Fruit fly (Drosophila melanogaster) whole organism, embryonic: Measurements from ENCODE around the gene pyd.

Experiments
- Ada2b ChIP-seq: fragments of 200-800 bp; sonication (Bioruptor generic); IDR thresholded peaks from 2 replicates; pipeline ENCODE4 v1.3.6; 2022; ENCODE audit warnings: missing biosample characterization, missing genetic modification characterization
- CG11093 ChIP-seq: fragments of 200-800 bp; sonication (Bioruptor generic); IDR thresholded peaks from 3 replicates; pipeline ENCODE4 v1.3.6; 2022; ENCODE audit warnings: missing biosample characterization, missing genetic modification characterization
- CG11456 ChIP-seq: fragments of 200-800 bp; sonication (Bioruptor generic); IDR thresholded peaks from 3 replicates; pipeline ENCODE4 v1.3.6; 2022; ENCODE audit warnings: missing biosample characterization, missing genetic modification characterization
- CG1233 ChIP-seq: fragments of 200-800 bp; sonication (Bioruptor generic); optimal IDR thresholded peaks from 4 replicates; lab custom pipeline; 2018; ENCODE audit warnings: missing biosample characterization, mild to moderate bottlenecking, missing genetic modification characterization
- CG12391 ChIP-seq: fragments of 200-800 bp; sonication (Bioruptor generic); optimal IDR thresholded peaks from 3 replicates; lab custom pipeline; 2018; ENCODE audit warnings: missing biosample characterization, mild to moderate bottlenecking, missing genetic modification characterization, moderate library complexity
- CG13123 ChIP-seq: fragments of 200-800 bp; sonication (Bioruptor generic); optimal IDR thresholded peaks from 2 replicates; lab custom pipeline; 2016; ENCODE audit warnings: missing biosample characterization, missing genetic modification characterization
- CG13624 ChIP-seq: fragments of 200-800 bp; sonication (Bioruptor generic); optimal IDR thresholded peaks from 2 replicates; lab custom pipeline; 2016; ENCODE audit warnings: missing biosample characterization, missing genetic modification characterization
- CG14667 ChIP-seq: fragments of 200-800 bp; sonication (Bioruptor generic); IDR thresholded peaks from 2 replicates; pipeline ENCODE4 v1.3.6; 2022; ENCODE audit warnings: missing biosample characterization, missing genetic modification characterization
- CG16815 ChIP-seq: fragments of 200-800 bp; sonication (Bioruptor generic); optimal IDR thresholded peaks from 3 replicates; lab custom pipeline; 2017; ENCODE audit warnings: missing biosample characterization, mild to moderate bottlenecking, missing genetic modification characterization
- CG17359 ChIP-seq: fragments of 200-800 bp; sonication (Bioruptor generic); optimal IDR thresholded peaks from 3 replicates; lab custom pipeline; 2018; ENCODE audit warnings: missing biosample characterization, mild to moderate bottlenecking, missing genetic modification characterization, moderate library complexity
- CG17612 ChIP-seq: fragments of 200-800 bp; sonication (Bioruptor generic); IDR thresholded peaks from 2 replicates; pipeline ENCODE4 v1.3.6; 2022; ENCODE audit warnings: missing biosample characterization, missing genetic modification characterization
- CG2875 ChIP-seq: fragments of 200-800 bp; sonication (Bioruptor generic); optimal IDR thresholded peaks from 2 replicates; lab custom pipeline; 2017; ENCODE audit warnings: missing biosample characterization, mild to moderate bottlenecking, missing genetic modification characterization, missing genetic modification reagents
- CG2889 ChIP-seq: fragments of 200-800 bp; sonication (Bioruptor generic); IDR thresholded peaks from 3 replicates; pipeline ENCODE4 v1.3.6; 2022; ENCODE audit warnings: missing biosample characterization, missing genetic modification characterization
- CG32532 ChIP-seq: fragments of 200-800 bp; sonication (Bioruptor generic); IDR thresholded peaks from 2 replicates; pipeline ENCODE4 v1.3.6; 2022; ENCODE audit warnings: missing biosample characterization, missing genetic modification characterization
- CG32767 ChIP-seq: fragments of 200-800 bp; sonication (Bioruptor generic); IDR thresholded peaks from 2 replicates; pipeline ENCODE4 v1.3.6; 2022; ENCODE audit warnings: missing biosample characterization, missing genetic modification characterization
- CG7928 ChIP-seq: fragments of 200-800 bp; sonication (Bioruptor generic); optimal IDR thresholded peaks from 2 replicates; lab custom pipeline; 2017; ENCODE audit warnings: missing biosample characterization, mild to moderate bottlenecking, missing genetic modification characterization
- CG7963 ChIP-seq: fragments of 200-800 bp; sonication (Bioruptor generic); IDR thresholded peaks from 3 replicates; pipeline ENCODE4 v1.3.6; 2022; ENCODE audit warnings: missing biosample characterization, missing genetic modification characterization; ENCODE audit not compliant: partially characterized antibody
- CG8478 ChIP-seq: fragments of >200 bp; optimal IDR thresholded peaks from 2 replicates; lab custom pipeline; 2018
- CG9727 ChIP-seq: fragments of 200-800 bp; sonication (Bioruptor generic); optimal IDR thresholded peaks from 3 replicates; lab custom pipeline; 2017; ENCODE audit warnings: missing biosample characterization, mild to moderate bottlenecking, missing genetic modification characterization
- CG9797 ChIP-seq: fragments of 200-800 bp; sonication (Bioruptor generic); optimal IDR thresholded peaks from 3 replicates; lab custom pipeline; 2018; ENCODE audit warnings: missing biosample characterization, mild to moderate bottlenecking, missing genetic modification characterization
- Camta ChIP-seq: fragments of 200-800 bp; sonication (Bioruptor generic); optimal IDR thresholded peaks from 2 replicates; lab custom pipeline; 2016; ENCODE audit warnings: missing biosample characterization, missing genetic modification characterization
- Dll ChIP-seq: fragments of 200-800 bp; sonication (Bioruptor generic); IDR thresholded peaks from 4 replicates; pipeline ENCODE4 v1.3.6; 2022; ENCODE audit warnings: missing biosample characterization, missing genetic modification characterization; ENCODE audit not compliant: partially characterized antibody
- Fer3 ChIP-seq: fragments of 200-800 bp; sonication (Bioruptor generic); optimal IDR thresholded peaks from 2 replicates; lab custom pipeline; 2018; ENCODE audit warnings: missing biosample characterization, mild to moderate bottlenecking, missing genetic modification characterization, moderate library complexity
- HmgD ChIP-seq: fragments of 200-800 bp; sonication (Bioruptor generic); optimal IDR thresholded peaks from 3 replicates; lab custom pipeline; 2016; ENCODE audit warnings: missing biosample characterization, missing genetic modification characterization
- Hmr ChIP-seq: fragments of 200-800 bp; sonication (Bioruptor generic); optimal IDR thresholded peaks from 3 replicates; lab custom pipeline; 2017; ENCODE audit warnings: mild to moderate bottlenecking, missing biosample characterization, missing genetic modification reagents, missing genetic modification characterization
- Hr3 ChIP-seq: fragments of 200-800 bp; sonication (Bioruptor generic); optimal IDR thresholded peaks from 3 replicates; lab custom pipeline; 2016; ENCODE audit warnings: missing biosample characterization, missing genetic modification characterization
- Lim3 ChIP-seq: fragments of 200-800 bp; sonication (Bioruptor generic); IDR thresholded peaks from 2 replicates; pipeline ENCODE4 v1.3.6; 2022; ENCODE audit warnings: missing biosample characterization, missing genetic modification characterization
- Nf-YA ChIP-seq: fragments of 200-800 bp; sonication (Bioruptor generic); IDR thresholded peaks from 2 replicates; pipeline ENCODE4 v1.3.6; 2022; ENCODE audit warnings: missing biosample characterization, missing genetic modification characterization
- Rx ChIP-seq: fragments of 200-800 bp; sonication (Bioruptor generic); IDR thresholded peaks from 2 replicates; pipeline ENCODE4 v1.3.6; 2022; ENCODE audit warnings: missing biosample characterization, missing genetic modification characterization
- bcd ChIP-seq: fragments of 200-800 bp; sonication (Bioruptor generic); optimal IDR thresholded peaks from 2 replicates; lab custom pipeline; 2017; ENCODE audit warnings: missing biosample characterization, mild to moderate bottlenecking, missing genetic modification characterization
- bigmax ChIP-seq: fragments of 200-800 bp; sonication (Bioruptor generic); optimal IDR thresholded peaks from 2 replicates; lab custom pipeline; 2018; ENCODE audit warnings: missing biosample characterization, mild to moderate bottlenecking, missing genetic modification characterization
- chm ChIP-seq: fragments of 200-800 bp; sonication (Bioruptor generic); IDR thresholded peaks from 2 replicates; pipeline ENCODE4 v1.3.6; 2022; ENCODE audit warnings: missing biosample characterization, missing genetic modification characterization
- ci ChIP-seq: fragments of 200-800 bp; sonication (Bioruptor generic); IDR thresholded peaks from 3 replicates; pipeline ENCODE4 v1.3.6; 2022; ENCODE audit warnings: missing biosample characterization, missing genetic modification characterization
- dm ChIP-seq: fragments of 200-800 bp; sonication (Bioruptor generic); optimal IDR thresholded peaks from 3 replicates; lab custom pipeline; 2016; ENCODE audit warnings: missing biosample characterization, missing genetic modification characterization
- ems ChIP-seq: fragments of 200-800 bp; sonication (Bioruptor generic); optimal IDR thresholded peaks from 3 replicates; lab custom pipeline; 2016; ENCODE audit warnings: missing biosample characterization, missing genetic modification characterization
- eve ChIP-seq, 2 experiments: fragments of >200 bp; optimal IDR thresholded peaks; 2 replicates each; lab custom pipeline; 2017; ENCODE audit warnings: missing biosample characterization in 2 of 2, missing genetic modification characterization in 2 of 2
- exex ChIP-seq: fragments of 200-800 bp; sonication (Bioruptor generic); optimal IDR thresholded peaks from 4 replicates; lab custom pipeline; 2018; ENCODE audit warnings: missing biosample characterization, mild to moderate bottlenecking, missing genetic modification characterization, moderate library complexity
- gcm ChIP-seq: fragments of 200-800 bp; sonication (Bioruptor generic); optimal IDR thresholded peaks from 2 replicates; lab custom pipeline; 2019; ENCODE audit warnings: missing biosample characterization, mild to moderate bottlenecking, missing genetic modification characterization, moderate library complexity
- hkb ChIP-seq, 2 experiments: fragments of 200-800 bp in 1 of 2; fragments of >200 bp in 1 of 2; sonication (Bioruptor generic) in 1 of 2; IDR thresholded peaks in 1 of 2; optimal IDR thresholded peaks in 1 of 2; 2 replicates each; pipeline versions ENCODE4 v1.3.6 to Lab custom; 2017 to 2022; ENCODE audit warnings: missing biosample characterization in 1 of 2, missing genetic modification characterization in 1 of 2
- lov ChIP-seq, 2 experiments: fragments of 200-800 bp in 1 of 2; fragments of >200 bp in 1 of 2; sonication (Bioruptor generic) in 1 of 2; IDR thresholded peaks in 1 of 2; optimal IDR thresholded peaks in 1 of 2; 2 replicates in 1 of 2; 3 replicates in 1 of 2; pipeline versions ENCODE4 v1.3.6 to Lab custom; 2017 to 2022; ENCODE audit warnings: missing biosample characterization in 1 of 2, missing genetic modification characterization in 1 of 2
- nerfin-1 ChIP-seq: fragments of 200-800 bp; sonication (Bioruptor generic); optimal IDR thresholded peaks from 3 replicates; lab custom pipeline; 2019; ENCODE audit warnings: missing biosample characterization, mild to moderate bottlenecking, missing genetic modification characterization, moderate library complexity
- org-1 ChIP-seq: fragments of 200-800 bp; sonication (Bioruptor generic); optimal IDR thresholded peaks from 2 replicates; lab custom pipeline; 2017; ENCODE audit warnings: missing biosample characterization, missing genetic modification characterization
- ranshi ChIP-seq: fragments of 200-800 bp; sonication (Bioruptor generic); IDR thresholded peaks from 2 replicates; pipeline ENCODE4 v1.3.6; 2022; ENCODE audit warnings: missing biosample characterization, missing genetic modification characterization
- scrt ChIP-seq: fragments of 200-800 bp; sonication (Bioruptor generic); optimal IDR thresholded peaks from 2 replicates; lab custom pipeline; 2018; ENCODE audit warnings: missing biosample characterization, mild to moderate bottlenecking, missing genetic modification characterization, moderate library complexity
- shn ChIP-seq: fragments of 200-800 bp; sonication (Bioruptor generic); optimal IDR thresholded peaks from 3 replicates; lab custom pipeline; 2016; ENCODE audit warnings: missing biosample characterization, missing genetic modification characterization
- slp2 ChIP-seq: fragments of 200-800 bp; sonication (Bioruptor generic); optimal IDR thresholded peaks from 2 replicates; lab custom pipeline; 2016; ENCODE audit warnings: missing biosample characterization, missing genetic modification characterization
- ssp ChIP-seq: fragments of 200-800 bp; sonication (Bioruptor generic); IDR thresholded peaks from 2 replicates; pipeline ENCODE4 v1.3.6; 2022; ENCODE audit warnings: missing biosample characterization, missing genetic modification characterization
- sug ChIP-seq: fragments of 200-800 bp; optimal IDR thresholded peaks from 2 replicates; lab custom pipeline; 2019; ENCODE audit warnings: missing biosample characterization, mild to moderate bottlenecking, missing genetic modification characterization, moderate library complexity
- tgo ChIP-seq: fragments of 200-800 bp; sonication (Bioruptor generic); IDR thresholded peaks from 3 replicates; pipeline ENCODE4 v1.3.6; 2022; ENCODE audit warnings: missing biosample characterization, missing genetic modification characterization
- tup ChIP-seq: fragments of 200-800 bp; sonication (Bioruptor generic); optimal IDR thresholded peaks from 2 replicates; lab custom pipeline; 2016; ENCODE audit warnings: missing biosample characterization, mild to moderate bottlenecking, missing genetic modification characterization, moderate library complexity
- zen ChIP-seq: fragments of 200-800 bp; sonication (Bioruptor generic); optimal IDR thresholded peaks from 3 replicates; lab custom pipeline; 2018; ENCODE audit warnings: missing biosample characterization, mild to moderate bottlenecking, missing genetic modification characterization, moderate library complexity

Gene pyd

dm6 chr3R:8805388-8805852 lies 126.3 kb downstream of the pyd start, which contains the start of gene CG9839 (continued):
- TF ChIP-seq eve (GFP tag; optimal IDR thresholded peaks at IDR 0.05; lab: Kevin White, UChicago), result no peak
- no peak for TF ChIP-seq sug (tag; lab: Kevin White, UChicago)
- TF ChIP-seq ssp, result no peak
- no peak for TF ChIP-seq lov (optimal IDR thresholded peaks at IDR 0.05; lab: Kevin White, UChicago)
- no peak for TF ChIP-seq lov (GFP tag; IDR thresholded peaks at IDR 0.05; lab: Robert Waterston, UW)
- TF ChIP-seq Nf-YA (GFP tag; lab: Robert Waterston, UW), result no peak
- no peak for TF ChIP-seq Hr3
- no peak for TF ChIP-seq CG14667 (GFP tag; lab: Robert Waterston, UW)
- TF ChIP-seq CG17359, result no peak
- no peak for TF ChIP-seq scrt
- TF ChIP-seq exex, result no peak
- no peak for TF ChIP-seq nerfin-1 (tag; lab: Kevin White, UChicago)
- no peak for TF ChIP-seq CG11456 (GFP tag; lab: Robert Waterston, UW)
- TF ChIP-seq ranshi, result no peak
- no peak for TF ChIP-seq Lim3
- TF ChIP-seq Dll (GFP tag; lab: Robert Waterston, UW), result peak; percentile 38; the same call in 1 of the 4 replicates
- TF ChIP-seq CG32532 (GFP tag; lab: Robert Waterston, UW), result no peak
- no peak for TF ChIP-seq CG13123
- no peak for TF ChIP-seq Fer3
- TF ChIP-seq org-1 (GFP tag; lab: Kevin White, UChicago), result no peak
- TF ChIP-seq Hmr, result no peak
- no peak for TF ChIP-seq tgo (GFP tag; lab: Robert Waterston, UW)
- no peak for TF ChIP-seq ems (GFP tag; lab: Kevin White, UChicago)
- TF ChIP-seq CG8478 (lab: Kevin White, UChicago), result peak; percentile 77
- no peak for TF ChIP-seq CG17612
- peak; percentile 22; the same call in 1 of the 3 replicates for TF ChIP-seq ci (GFP tag; lab: Robert Waterston, UW)
- TF ChIP-seq chm (GFP tag; lab: Robert Waterston, UW), result no peak
- TF ChIP-seq tup, result no peak
- TF ChIP-seq bcd (GFP tag; lab: Kevin White, UChicago), result no peak
- TF ChIP-seq CG9797 (GFP tag; lab: Kevin White, UChicago), result no peak
- no peak for TF ChIP-seq HmgD (GFP tag; lab: Kevin White, UChicago)
- no peak for TF ChIP-seq CG2875 (GFP tag; lab: Kevin White, UChicago)
- no peak for TF ChIP-seq CG2889 (GFP tag; lab: Robert Waterston, UW)
- TF ChIP-seq CG7963 (GFP tag; lab: Robert Waterston, UW), result no peak
- no peak for TF ChIP-seq CG11093 (GFP tag; lab: Robert Waterston, UW)
- no peak for TF ChIP-seq Camta (GFP tag; lab: Kevin White, UChicago)
- no peak for TF ChIP-seq CG16815
- no peak for TF ChIP-seq slp2 (GFP tag; lab: Kevin White, UChicago)
- no peak for TF ChIP-seq hkb (optimal IDR thresholded peaks at IDR 0.05; lab: Kevin White, UChicago)
- no peak for TF ChIP-seq hkb (GFP tag; IDR thresholded peaks at IDR 0.05; lab: Robert Waterston, UW)
- no peak for TF ChIP-seq CG7928
- no peak for TF ChIP-seq CG9727 (GFP tag; lab: Kevin White, UChicago)
- TF ChIP-seq shn (GFP tag; lab: Kevin White, UChicago), result no peak
- no peak for TF ChIP-seq zen (tag; lab: Kevin White, UChicago)
- no peak for TF ChIP-seq CG12391 (tag; lab: Kevin White, UChicago)
- TF ChIP-seq CG1233, result no peak
- no peak for TF ChIP-seq Rx (GFP tag; lab: Robert Waterston, UW)
- TF ChIP-seq dm (GFP tag; lab: Kevin White, UChicago), result peak; percentile 77
- no peak for TF ChIP-seq gcm
- TF ChIP-seq bigmax (GFP tag; lab: Kevin White, UChicago), result no peak
- TF ChIP-seq Ada2b (GFP tag; lab: Robert Waterston, UW), result no peak
- TF ChIP-seq CG13624 (GFP tag; lab: Kevin White, UChicago), result no peak
- no peak for TF ChIP-seq CG32767
